Worm (Caenorhabditis elegans): ENCODE data around the gene F44E5.2.

F44E5.2 gene

ce11 chrII:11749490-11750172 is 16.9 kb upstream of the F44E5.2 start (continued):
- TF ChIP-seq ceh-31 (tag; optimal IDR thresholded peaks at IDR 0.05) (peak; percentile 94), hlh-15 (tag; optimal IDR thresholded peaks at IDR 0.05) (no peak), elt-2 (tag; optimal IDR thresholded peaks at IDR 0.05) (peak; percentile 35), pros-1 (tag; optimal IDR thresholded peaks at IDR 0.05) (peak; percentile 69), unc-86 (tag; optimal IDR thresholded peaks at IDR 0.05) (peak; percentile 44), npax-4 (tag; optimal IDR thresholded peaks at IDR 0.05) (no peak), unc-3 (GFP tag; conservative IDR thresholded peaks at IDR 0.05) (no peak), unc-3 (tag; optimal IDR thresholded peaks at IDR 0.05) (peak; percentile 70), che-1 (tag; optimal IDR thresholded peaks at IDR 0.05) (peak; percentile 4), pax-1 (tag; optimal IDR thresholded peaks at IDR 0.05) (no peak), K02D7.2 (tag; optimal IDR thresholded peaks at IDR 0.05) (no peak), K09A11.1 (tag; optimal IDR thresholded peaks at IDR 0.05; ENCODE audit: insufficient read depth) (no peak), elt-4 (tag; optimal IDR thresholded peaks at IDR 0.05) (peak; percentile 79), dmd-4 (tag; optimal IDR thresholded peaks at IDR 0.05; ENCODE audit: borderline replicate concordance) (peak; percentile 64), gmeb-2 (tag; optimal IDR thresholded peaks at IDR 0.05) (no peak), ceh-18 (tag; optimal IDR thresholded peaks at IDR 0.05) (peak; percentile 99), hlh-13 (GFP tag; optimal IDR thresholded peaks at IDR 0.05) (no peak), mec-3 (tag; optimal IDR thresholded peaks at IDR 0.05; ENCODE audit: borderline replicate concordance) (peak; percentile 49), hlh-30 (tag; optimal IDR thresholded peaks at IDR 0.05; ENCODE audit: insufficient read depth) (peak; percentile 68), sox-4 (tag; optimal IDR thresholded peaks at IDR 0.05) (no peak), fkh-10 (GFP tag; optimal IDR thresholded peaks at IDR 0.05) (no peak), nfya-1 (tag; optimal IDR thresholded peaks at IDR 0.05) (peak; percentile 99), ceh-2 (tag; optimal IDR thresholded peaks at IDR 0.05) (peak; percentile 55), T23F11.4 (GFP tag; optimal IDR thresholded peaks at IDR 0.05) (peak; percentile 5), pag-3 (tag; optimal IDR thresholded peaks at IDR 0.05; ENCODE audit: borderline replicate concordance) (no peak)

DNA sequence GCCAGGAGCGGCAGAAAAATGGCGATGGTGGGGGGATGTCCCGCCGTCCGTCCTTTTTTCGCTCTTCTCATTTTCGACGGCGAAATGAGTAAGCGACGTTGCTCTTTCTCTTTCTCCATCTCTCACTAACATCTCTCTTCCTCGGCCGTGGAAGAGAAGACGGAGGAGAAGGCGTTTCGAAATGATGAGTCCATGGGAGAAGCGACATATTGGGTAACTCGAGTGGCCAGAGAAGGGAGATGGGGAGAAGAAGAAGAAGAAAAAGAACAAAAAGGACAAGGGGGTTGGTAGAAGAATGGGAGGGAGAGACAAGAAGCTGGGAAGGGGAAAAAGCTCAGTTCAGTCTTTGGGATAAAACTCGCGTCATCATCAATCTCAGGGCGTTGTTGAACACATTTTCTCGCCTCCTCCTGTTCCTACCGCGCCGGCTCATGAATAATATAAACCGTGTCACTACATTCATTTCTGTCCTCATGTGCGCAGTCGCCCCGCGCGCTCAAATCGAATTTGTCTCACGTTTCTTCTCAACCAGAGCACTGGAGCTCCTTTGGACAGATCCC is 14.9 kb upstream of the F44E5.2 start:
- TF ChIP-seq C08G9.2 (tag; optimal IDR thresholded peaks at IDR 0.05) (peak; percentile 37), hlh-8 (tag; optimal IDR thresholded peaks at IDR 0.05) (no peak), hlh-30 (tag; optimal IDR thresholded peaks at IDR 0.05; ENCODE audit: insufficient read depth) (no peak), nfya-1 (tag; optimal IDR thresholded peaks at IDR 0.05) (peak; percentile 46), syd-9 (tag; optimal IDR thresholded peaks at IDR 0.05) (no peak), ceh-19 (GFP tag; optimal IDR thresholded peaks at IDR 0.05) (peak; percentile 60), ceh-34 (tag; optimal IDR thresholded peaks at IDR 0.05) (peak; percentile 79), unc-55 (GFP tag; optimal IDR thresholded peaks at IDR 0.05) (peak; percentile 47), lim-6 (tag; optimal IDR thresholded peaks at IDR 0.05) (peak; percentile 31), tbx-2 (tag; optimal IDR thresholded peaks at IDR 0.05) (peak; percentile 50), fkh-10 (GFP tag; optimal IDR thresholded peaks at IDR 0.05) (no peak), pag-3 (tag; optimal IDR thresholded peaks at IDR 0.05; ENCODE audit: borderline replicate concordance) (peak; percentile 27), ceh-14 (tag; optimal IDR thresholded peaks at IDR 0.05) (peak; percentile 35), rnt-1 (tag; optimal IDR thresholded peaks at IDR 0.05) (peak; percentile 4), unc-42 (tag; optimal IDR thresholded peaks at IDR 0.05) (peak; percentile 75), ztf-16 (tag; optimal IDR thresholded peaks at IDR 0.05) (no peak), ceh-18 (tag; optimal IDR thresholded peaks at IDR 0.05) (peak; percentile 18)

ce11 chrII:11753186-11753585 is 13.4 kb upstream of the F44E5.2 start:
- TF ChIP-seq unc-86 (tag; optimal IDR thresholded peaks at IDR 0.05) (no peak), ceh-34 (tag; optimal IDR thresholded peaks at IDR 0.05) (no peak), fkh-10 (GFP tag; optimal IDR thresholded peaks at IDR 0.05) (no peak), unc-42 (tag; optimal IDR thresholded peaks at IDR 0.05) (peak; percentile 28), ceh-24 (tag; optimal IDR thresholded peaks at IDR 0.05) (no peak), ref-2 (tag; optimal IDR thresholded peaks at IDR 0.05) (no peak)
